Fruit fly (Drosophila melanogaster) whole organism, embryonic: ENCODE measurements around the gene CG13891.

ENCODE experiments used
- Atf3 ChIP-seq: fragments of 200-800 bp; sonication (Bioruptor generic); optimal IDR thresholded peaks from 3 replicates; lab custom pipeline; 2016; ENCODE audit warnings: missing biosample characterization, missing genetic modification characterization
- Bteb2 ChIP-seq: fragments of 200-800 bp; sonication (Bioruptor generic); optimal IDR thresholded peaks from 2 replicates; lab custom pipeline; 2016; ENCODE audit warnings: missing biosample characterization, missing genetic modification characterization
- CG10147 ChIP-seq: fragments of 200-800 bp; sonication (Bioruptor generic); optimal IDR thresholded peaks from 2 replicates; lab custom pipeline; 2019; ENCODE audit warnings: missing biosample characterization, mild to moderate bottlenecking, missing genetic modification characterization, moderate library complexity
- CG10366 ChIP-seq: fragments of 200-800 bp; sonication (Bioruptor generic); IDR thresholded peaks from 2 replicates; pipeline ENCODE4 v1.3.6; 2022; ENCODE audit warnings: missing biosample characterization, missing genetic modification characterization
- CG10543 ChIP-seq: fragments of 200-800 bp; sonication (Bioruptor generic); optimal IDR thresholded peaks from 3 replicates; lab custom pipeline; 2017; ENCODE audit warnings: missing biosample characterization, mild to moderate bottlenecking, missing genetic modification characterization, moderate library complexity
- CG12236 ChIP-seq: fragments of 200-800 bp; sonication (Bioruptor generic); optimal IDR thresholded peaks from 2 replicates; lab custom pipeline; 2016; ENCODE audit warnings: missing biosample characterization, missing genetic modification characterization
- CG12299 ChIP-seq: fragments of 200-800 bp; sonication (Bioruptor generic); optimal IDR thresholded peaks from 2 replicates; lab custom pipeline; 2018; ENCODE audit warnings: missing biosample characterization, mild to moderate bottlenecking, missing genetic modification characterization
- CG12769 ChIP-seq: fragments of 200-800 bp; sonication (Bioruptor generic); optimal IDR thresholded peaks from 2 replicates; lab custom pipeline; 2019; ENCODE audit warnings: missing biosample characterization, mild to moderate bottlenecking, missing genetic modification characterization, moderate library complexity
- CG13424 ChIP-seq: fragments of 200-800 bp; sonication (Bioruptor generic); optimal IDR thresholded peaks from 2 replicates; lab custom pipeline; 2019; ENCODE audit warnings: missing biosample characterization, mild to moderate bottlenecking, missing genetic modification characterization, moderate library complexity
- CG13775 ChIP-seq: fragments of 200-800 bp; sonication (Bioruptor generic); optimal IDR thresholded peaks from 3 replicates; lab custom pipeline; 2017; ENCODE audit warnings: missing biosample characterization, mild to moderate bottlenecking, missing genetic modification characterization
- CG14014 ChIP-seq: fragments of 200-800 bp; sonication (Bioruptor generic); IDR thresholded peaks from 2 replicates; pipeline ENCODE4 v1.3.6; 2022; ENCODE audit warnings: missing biosample characterization, missing genetic modification characterization
- CG15479 ChIP-seq: fragments of 200-800 bp; sonication (Bioruptor generic); optimal IDR thresholded peaks from 3 replicates; lab custom pipeline; 2019; ENCODE audit warnings: missing biosample characterization, mild to moderate bottlenecking, missing genetic modification characterization, moderate library complexity
- CG16863 ChIP-seq: fragments of 200-800 bp; sonication (Bioruptor generic); optimal IDR thresholded peaks from 3 replicates; lab custom pipeline; 2016; ENCODE audit warnings: missing biosample characterization, missing genetic modification characterization
- CG2199 ChIP-seq: fragments of 200-800 bp; sonication (Bioruptor generic); IDR thresholded peaks from 3 replicates; pipeline ENCODE4 v1.3.6; 2022; ENCODE audit warnings: missing biosample characterization, missing genetic modification characterization
- CG2889 ChIP-seq: fragments of 200-800 bp; sonication (Bioruptor generic); IDR thresholded peaks from 3 replicates; pipeline ENCODE4 v1.3.6; 2022; ENCODE audit warnings: missing biosample characterization, missing genetic modification characterization
- CG30403 ChIP-seq: fragments of 200-800 bp; sonication (Bioruptor generic); optimal IDR thresholded peaks from 3 replicates; lab custom pipeline; 2016; ENCODE audit warnings: missing biosample characterization, missing genetic modification characterization
- CG30431 ChIP-seq: fragments of 200-800 bp; sonication (Bioruptor generic); optimal IDR thresholded peaks from 2 replicates; lab custom pipeline; 2017; ENCODE audit warnings: missing biosample characterization, missing genetic modification characterization
- CG6689 ChIP-seq: fragments of 200-800 bp; sonication (Bioruptor generic); IDR thresholded peaks from 2 replicates; pipeline ENCODE4 v1.3.6; 2022; ENCODE audit warnings: missing biosample characterization, missing genetic modification characterization
- CG6854 ChIP-seq: fragments of 200-800 bp; sonication (Bioruptor generic); optimal IDR thresholded peaks from 3 replicates; lab custom pipeline; 2017; ENCODE audit warnings: missing biosample characterization, mild to moderate bottlenecking, missing genetic modification characterization
- Dll ChIP-seq: fragments of 200-800 bp; sonication (Bioruptor generic); IDR thresholded peaks from 4 replicates; pipeline ENCODE4 v1.3.6; 2022; ENCODE audit warnings: missing biosample characterization, missing genetic modification characterization; ENCODE audit not compliant: partially characterized antibody
- Ets97D ChIP-seq: fragments of 200-800 bp; sonication (Bioruptor generic); optimal IDR thresholded peaks from 3 replicates; lab custom pipeline; 2016; ENCODE audit warnings: missing biosample characterization, missing genetic modification characterization
- Mes4 ChIP-seq: fragments of 200-800 bp; sonication (Bioruptor generic); optimal IDR thresholded peaks from 2 replicates; lab custom pipeline; 2016; ENCODE audit warnings: missing biosample characterization, missing genetic modification characterization
- Nf-YC ChIP-seq: fragments of 200-800 bp; optimal IDR thresholded peaks from 3 replicates; lab custom pipeline; 2019; ENCODE audit warnings: missing biosample characterization, mild to moderate bottlenecking, missing genetic modification characterization, moderate library complexity
- Optix ChIP-seq: fragments of 200-800 bp; sonication (Bioruptor generic); IDR thresholded peaks from 3 replicates; pipeline ENCODE4 v1.3.6; 2022; ENCODE audit warnings: missing biosample characterization, missing genetic modification characterization
- Sin3A ChIP-seq: fragments of >200 bp; optimal IDR thresholded peaks from 2 replicates; lab custom pipeline; 2018
- Trl ChIP-seq, 3 experiments: fragments of >200 bp in 2 of 3; fragments of 200-800 bp in 1 of 3; sonication (Bioruptor generic) in 1 of 3; optimal IDR thresholded peaks; 2 replicates in 1 of 3; 3 replicates in 2 of 3; lab custom pipeline; 2016 to 2017; ENCODE audit warnings: missing biosample characterization in 1 of 3, missing genetic modification characterization in 1 of 3
- ato ChIP-seq: fragments of 200-800 bp; sonication (Bioruptor generic); IDR thresholded peaks from 2 replicates; pipeline ENCODE4 v1.3.6; 2022; ENCODE audit warnings: missing biosample characterization, missing genetic modification characterization; ENCODE audit not compliant: partially characterized antibody
- da ChIP-seq: fragments of 200-800 bp; sonication (Bioruptor generic); optimal IDR thresholded peaks from 2 replicates; lab custom pipeline; 2016; ENCODE audit warnings: missing biosample characterization, missing genetic modification characterization
- en ChIP-seq: fragments of 200-800 bp; sonication (Bioruptor generic); optimal IDR thresholded peaks from 2 replicates; lab custom pipeline; 2016; ENCODE audit warnings: missing biosample characterization, missing genetic modification characterization
- fru ChIP-seq: fragments of >200 bp; optimal IDR thresholded peaks from 2 replicates; lab custom pipeline; 2017
- gsb ChIP-seq: fragments of 200-800 bp; sonication (Bioruptor generic); IDR thresholded peaks from 2 replicates; pipeline ENCODE4 v1.3.6; 2022; ENCODE audit warnings: missing biosample characterization, missing genetic modification characterization
- gt ChIP-seq: fragments of 200-800 bp; sonication (Bioruptor generic); IDR thresholded peaks from 2 replicates; pipeline ENCODE4 v1.3.6; 2022; ENCODE audit warnings: missing biosample characterization, missing genetic modification characterization
- h ChIP-seq: fragments of >200 bp; optimal IDR thresholded peaks from 2 replicates; lab custom pipeline; 2017
- hbn ChIP-seq: fragments of 200-800 bp; sonication (Bioruptor generic); IDR thresholded peaks from 2 replicates; pipeline ENCODE4 v1.3.6; 2022; ENCODE audit warnings: missing biosample characterization, missing genetic modification characterization; ENCODE audit not compliant: partially characterized antibody
- hkb ChIP-seq, 2 experiments: fragments of 200-800 bp in 1 of 2; fragments of >200 bp in 1 of 2; sonication (Bioruptor generic) in 1 of 2; IDR thresholded peaks in 1 of 2; optimal IDR thresholded peaks in 1 of 2; 2 replicates each; pipeline versions ENCODE4 v1.3.6 to Lab custom; 2017 to 2022; ENCODE audit warnings: missing biosample characterization in 1 of 2, missing genetic modification characterization in 1 of 2
- inv ChIP-seq: fragments of 200-800 bp; sonication (Bioruptor generic); IDR thresholded peaks from 2 replicates; pipeline ENCODE4 v1.3.6; 2022; ENCODE audit warnings: missing biosample characterization, missing genetic modification characterization; ENCODE audit not compliant: partially characterized antibody
- jigr1 ChIP-seq: fragments of 200-800 bp; sonication (Bioruptor generic); IDR thresholded peaks from 3 replicates; pipeline ENCODE4 v1.3.6; 2022; ENCODE audit warnings: missing biosample characterization, missing genetic modification characterization
- ken ChIP-seq: fragments of 200-800 bp; sonication (Bioruptor generic); IDR thresholded peaks from 3 replicates; pipeline ENCODE4 v1.3.6; 2022; ENCODE audit warnings: missing biosample characterization, missing genetic modification characterization
- lmd ChIP-seq: fragments of 200-800 bp; sonication (Bioruptor generic); IDR thresholded peaks from 2 replicates; pipeline ENCODE4 v1.3.6; 2022; ENCODE audit warnings: missing biosample characterization, missing genetic modification characterization
- pnt ChIP-seq: fragments of 200-800 bp; sonication (Bioruptor generic); optimal IDR thresholded peaks from 3 replicates; lab custom pipeline; 2016; ENCODE audit warnings: missing biosample characterization, missing genetic modification characterization
- pum ChIP-seq: fragments of 200-800 bp; sonication (Bioruptor generic); optimal IDR thresholded peaks from 2 replicates; lab custom pipeline; 2016; ENCODE audit warnings: missing biosample characterization, missing genetic modification characterization
- ro ChIP-seq: fragments of 200-800 bp; sonication (Bioruptor generic); IDR thresholded peaks from 2 replicates; pipeline ENCODE4 v1.3.6; 2022; ENCODE audit warnings: missing biosample characterization, missing genetic modification characterization
- salm ChIP-seq: fragments of 200-800 bp; sonication (Bioruptor generic); optimal IDR thresholded peaks from 2 replicates; lab custom pipeline; 2018; ENCODE audit warnings: missing biosample characterization, mild to moderate bottlenecking, missing genetic modification characterization
- sisA ChIP-seq: fragments of 200-800 bp; sonication (Bioruptor generic); IDR thresholded peaks from 2 replicates; pipeline ENCODE4 v1.3.6; 2022; ENCODE audit warnings: missing biosample characterization, missing genetic modification characterization
- ssp ChIP-seq: fragments of 200-800 bp; sonication (Bioruptor generic); IDR thresholded peaks from 2 replicates; pipeline ENCODE4 v1.3.6; 2022; ENCODE audit warnings: missing biosample characterization, missing genetic modification characterization
- tin ChIP-seq: fragments of 200-800 bp; sonication (Bioruptor generic); optimal IDR thresholded peaks from 3 replicates; lab custom pipeline; 2016; ENCODE audit warnings: missing biosample characterization, missing genetic modification characterization
- tna ChIP-seq: fragments of 200-800 bp; sonication (Bioruptor generic); IDR thresholded peaks from 2 replicates; pipeline ENCODE4 v1.3.6; 2022; ENCODE audit warnings: missing biosample characterization, missing genetic modification characterization; ENCODE audit not compliant: partially characterized antibody
- tx ChIP-seq: fragments of 200-800 bp; sonication (Bioruptor generic); optimal IDR thresholded peaks from 2 replicates; lab custom pipeline; 2016; ENCODE audit warnings: missing biosample characterization, missing genetic modification characterization
- vnd ChIP-seq: fragments of 200-800 bp; sonication (Bioruptor generic); IDR thresholded peaks from 3 replicates; pipeline ENCODE4 v1.3.6; 2022; ENCODE audit warnings: missing biosample characterization, missing genetic modification characterization; ENCODE audit not compliant: partially characterized antibody
- wek ChIP-seq: fragments of 200-800 bp; sonication (Bioruptor generic); optimal IDR thresholded peaks from 3 replicates; lab custom pipeline; 2018; ENCODE audit warnings: missing biosample characterization, mild to moderate bottlenecking, missing genetic modification characterization, moderate library complexity
- wor ChIP-seq: fragments of 200-800 bp; sonication (Bioruptor generic); IDR thresholded peaks from 2 replicates; pipeline ENCODE4 v1.3.6; 2022; ENCODE audit warnings: missing biosample characterization, missing genetic modification characterization
- zen2 ChIP-seq: fragments of 200-800 bp; sonication (Bioruptor generic); IDR thresholded peaks from 3 replicates; pipeline ENCODE4 v1.3.6; 2022; ENCODE audit warnings: missing biosample characterization, missing genetic modification characterization; ENCODE audit not compliant: partially characterized antibody

Gene CG13891

dm6 chr3L:390194-390593, 43.5 kb downstream of the CG13891 start (continued):
- TF ChIP-seq CG30431 (GFP tag; lab: Kevin White, UChicago), result no peak
- no peak for TF ChIP-seq en (GFP tag; lab: Kevin White, UChicago)
- TF ChIP-seq Sin3A (lab: Kevin White, UChicago), result no peak
- TF ChIP-seq tx, result no peak
- TF ChIP-seq Atf3 (GFP tag; lab: Kevin White, UChicago), result no peak
- TF ChIP-seq zen2 (GFP tag; lab: Robert Waterston, UW), result 0 out of 3 replicates have a peak, but pooled peaks have one; percentile 38
- TF ChIP-seq Nf-YC (tag; lab: Kevin White, UChicago), result no peak
- TF ChIP-seq CG6854 (GFP tag; lab: Kevin White, UChicago), result no peak
- TF ChIP-seq tna, result no peak
- peak; percentile 16; the same call in 1 of the 2 replicates for TF ChIP-seq lmd (GFP tag; lab: Robert Waterston, UW)
- no peak for TF ChIP-seq tin (GFP tag; lab: Kevin White, UChicago)
- no peak for TF ChIP-seq CG2199 (GFP tag; lab: Robert Waterston, UW)
- TF ChIP-seq da, result no peak
- no peak for TF ChIP-seq salm (tag; lab: Kevin White, UChicago)
- TF ChIP-seq h (lab: Kevin White, UChicago), result no peak
- no peak for TF ChIP-seq jigr1 (GFP tag; lab: Robert Waterston, UW)
- no peak for TF ChIP-seq ssp (GFP tag; lab: Robert Waterston, UW)
- peak; percentile 80 for TF ChIP-seq Dll (GFP tag; lab: Robert Waterston, UW)
- TF ChIP-seq CG16863 (GFP tag; lab: Kevin White, UChicago), result no peak
- TF ChIP-seq CG13775 (GFP tag; lab: Kevin White, UChicago), result no peak
- TF ChIP-seq inv (GFP tag; lab: Robert Waterston, UW), result peak; percentile 40; the same call in 1 of the 2 replicates
- TF ChIP-seq ken (GFP tag; lab: Robert Waterston, UW), result no peak
- TF ChIP-seq CG12769 (tag; lab: Kevin White, UChicago), result no peak
- no peak for TF ChIP-seq pnt
- TF ChIP-seq hkb (optimal IDR thresholded peaks at IDR 0.05; lab: Kevin White, UChicago), result no peak
- no peak for TF ChIP-seq hkb (GFP tag; IDR thresholded peaks at IDR 0.05; lab: Robert Waterston, UW)
- no peak for TF ChIP-seq Optix
- no peak for TF ChIP-seq CG12236 (GFP tag; lab: Kevin White, UChicago)
- TF ChIP-seq ro (GFP tag; lab: Robert Waterston, UW), result no peak
- 0 out of 3 replicates have a peak, but pooled peaks have one; percentile 55 for TF ChIP-seq vnd
- TF ChIP-seq Trl (optimal IDR thresholded peaks at IDR 0.05; lab: Kevin White, UChicago), result no peak
- no peak for TF ChIP-seq Trl (GFP tag; optimal IDR thresholded peaks at IDR 0.05; lab: Kevin White, UChicago)
- TF ChIP-seq CG10147, result no peak
- no peak for TF ChIP-seq fru (lab: Kevin White, UChicago)
- no peak for TF ChIP-seq CG14014
- TF ChIP-seq CG30403 (GFP tag; lab: Kevin White, UChicago), result no peak
- no peak for TF ChIP-seq CG12299 (tag; lab: Kevin White, UChicago)
- TF ChIP-seq CG6689 (GFP tag; lab: Robert Waterston, UW), result no peak
- no peak for TF ChIP-seq CG15479
- peak; percentile 37; the same call in 1 of the 2 replicates for TF ChIP-seq hbn (GFP tag; lab: Robert Waterston, UW)
- no peak for TF ChIP-seq CG13424 (tag; lab: Kevin White, UChicago)
- TF ChIP-seq ato, result no peak
- no peak for TF ChIP-seq Bteb2 (GFP tag; lab: Kevin White, UChicago)
- no peak for TF ChIP-seq CG2889 (GFP tag; lab: Robert Waterston, UW)
- no peak for TF ChIP-seq pum (GFP tag; lab: Kevin White, UChicago)
- no peak for TF ChIP-seq gsb (GFP tag; lab: Robert Waterston, UW)
- TF ChIP-seq sisA (GFP tag; lab: Robert Waterston, UW), result peak; percentile 52
- no peak for TF ChIP-seq CG10543 (GFP tag; lab: Kevin White, UChicago)
- TF ChIP-seq Mes4 (GFP tag; lab: Kevin White, UChicago), result no peak
- TF ChIP-seq gt (GFP tag; lab: Robert Waterston, UW), result no peak
- TF ChIP-seq wek (GFP tag; lab: Kevin White, UChicago), result no peak
- TF ChIP-seq wor, result no peak
- TF ChIP-seq CG10366 (GFP tag; lab: Robert Waterston, UW), result no peak
- no peak for TF ChIP-seq Ets97D (GFP tag; lab: Kevin White, UChicago)
